Worm (Caenorhabditis elegans) whole organism, early embryonic: ENCODE results near the gene F59B8.1.

Experiments
- B0310.2 ChIP-seq: sonication (generic microtip); optimal IDR thresholded peaks from 2 replicates; lab custom pipeline; 2016; ENCODE audit warnings: mild to moderate bottlenecking, missing genetic modification characterization, missing compliant biosample characterization
- ama-1 ChIP-seq: fragments of 150-350 bp; optimal IDR thresholded peaks from 2 replicates; lab custom pipeline; 2014
- scrt-1 ChIP-seq: fragments of 200-800 bp; sonication (Bioruptor generic); IDR thresholded peaks from 2 replicates; pipeline ENCODE4 v1.3.6; 2022; ENCODE audit warnings: missing genetic modification characterization, missing compliant biosample characterization
- sea-1 ChIP-seq: fragments of 200-800 bp; sonication (Bioruptor generic); conservative IDR thresholded peaks from 2 replicates; pipeline ENCODE4 v1.3.6; 2022; ENCODE audit warnings: missing genetic modification characterization, missing compliant biosample characterization
- tra-4 ChIP-seq: sonication (generic microtip); optimal IDR thresholded peaks from 2 replicates; lab custom pipeline; 2017; ENCODE audit warnings: missing genetic modification characterization, missing compliant biosample characterization

DNA sequence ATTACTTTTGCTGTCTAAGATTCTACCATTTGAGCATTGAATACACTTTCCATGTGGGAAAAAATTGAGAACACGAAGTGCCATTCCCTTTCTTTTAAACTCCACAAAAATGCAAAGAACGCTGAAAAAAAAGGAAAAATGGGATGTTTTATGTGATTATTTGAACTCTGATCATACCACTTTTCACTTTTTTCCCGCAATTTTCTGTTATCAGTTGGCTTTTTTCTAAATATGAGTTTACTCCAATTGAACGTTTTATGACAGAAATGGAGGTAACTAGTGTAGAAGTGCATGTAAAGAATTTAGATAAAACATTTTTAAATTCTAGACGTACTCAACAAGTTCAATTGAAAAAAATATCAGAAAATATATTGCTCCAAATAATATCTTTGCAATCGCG, 13.3 kb downstream of the F59B8.1 start:
- TF ChIP-seq B0310.2 (tag; lab: Kevin White, UChicago): no peak
- no peak for TF ChIP-seq ama-1 (lab: Kevin White, UChicago)
- no peak for TF ChIP-seq tra-4 (tag; lab: Kevin White, UChicago)
- TF ChIP-seq scrt-1 (GFP tag; lab: Robert Waterston, UW): no peak
- TF ChIP-seq sea-1 (GFP tag; lab: Robert Waterston, UW): no peak
